Fruit fly (Drosophila melanogaster): Measurements from ENCODE around the gene CG43815.
A peak's percentile ranks its signal among the peaks of the same experiment; 100 is the strongest.

Gene CG43815

DNA sequence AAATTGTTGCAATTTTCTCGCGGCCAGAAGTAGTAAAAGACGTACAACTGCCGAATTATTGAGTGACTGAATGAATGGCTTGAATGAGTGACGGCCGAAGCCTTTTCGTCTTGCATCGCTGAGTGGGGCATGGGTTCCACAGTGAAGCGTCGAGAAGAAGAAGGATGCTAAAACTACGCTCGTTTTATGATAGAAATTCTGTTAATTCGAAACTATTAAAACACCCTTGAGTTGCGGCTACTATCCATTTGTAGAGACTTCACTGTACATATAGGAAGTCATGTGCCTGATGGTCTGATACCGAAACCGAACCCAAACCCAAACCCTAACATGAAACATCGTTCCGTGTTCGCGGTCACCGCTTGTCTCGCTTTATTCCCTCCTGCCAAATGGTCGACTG, 9.3 kb downstream of the CG43815 start:
- TF ChIP-seq CG8301 (tag; optimal IDR thresholded peaks at IDR 0.05) (no peak), rn (GFP tag; IDR thresholded peaks at IDR 0.05) (no peak), EcR (GFP tag; optimal IDR thresholded peaks at IDR 0.05) (no peak), Ets98B (GFP tag; IDR thresholded peaks at IDR 0.05) (no peak), CG10348 (GFP tag; IDR thresholded peaks at IDR 0.05) (no peak), D1 (tag; optimal IDR thresholded peaks at IDR 0.05) (no peak), Pif1B (GFP tag; optimal IDR thresholded peaks at IDR 0.05) (no peak), Snoo (tag; optimal IDR thresholded peaks at IDR 0.05) (no peak), CG13204 (GFP tag; optimal IDR thresholded peaks at IDR 0.05) (no peak), fd96Ca (GFP tag; IDR thresholded peaks at IDR 0.05) (no peak), CG12605 (GFP tag; IDR thresholded peaks at IDR 0.05) (no peak), CG14655 (GFP tag; optimal IDR thresholded peaks at IDR 0.05) (no peak), gl (tag; optimal IDR thresholded peaks at IDR 0.05) (no peak), CG34367 (tag; optimal IDR thresholded peaks at IDR 0.05) (no peak), CG17806 (tag; optimal IDR thresholded peaks at IDR 0.05) (no peak)

DNA sequence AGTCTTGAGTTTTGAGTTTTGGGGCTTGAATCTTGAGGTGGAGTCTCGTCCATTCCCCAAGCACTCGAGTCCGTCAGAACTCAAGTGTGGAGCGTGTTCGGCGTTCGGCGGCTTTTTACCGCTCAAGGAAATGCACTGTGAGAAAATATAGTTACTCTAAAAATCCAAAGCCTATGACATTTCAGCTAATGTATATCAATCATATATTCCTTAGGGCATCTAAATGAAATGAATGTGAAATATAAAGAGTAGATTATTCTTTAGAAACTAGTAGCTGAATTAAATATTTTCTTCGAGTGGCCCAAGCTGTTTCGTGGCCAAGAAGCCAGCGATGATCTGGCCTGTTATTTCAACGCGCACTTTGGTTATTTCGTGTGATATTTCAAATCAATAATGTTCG, 11.3 kb downstream of the CG43815 start:
- TF ChIP-seq CG34367 (tag; optimal IDR thresholded peaks at IDR 0.05) (no peak), CG12605 (GFP tag; IDR thresholded peaks at IDR 0.05) (no peak), CG4496 (GFP tag; IDR thresholded peaks at IDR 0.05) (no peak), CG14655 (GFP tag; optimal IDR thresholded peaks at IDR 0.05) (peak; percentile 17), CG32121 (GFP tag; IDR thresholded peaks at IDR 0.05) (no peak), fd96Ca (GFP tag; IDR thresholded peaks at IDR 0.05) (no peak), CG9948 (tag; optimal IDR thresholded peaks at IDR 0.05) (peak; percentile 4), CG8301 (tag; optimal IDR thresholded peaks at IDR 0.05) (no peak)

DNA sequence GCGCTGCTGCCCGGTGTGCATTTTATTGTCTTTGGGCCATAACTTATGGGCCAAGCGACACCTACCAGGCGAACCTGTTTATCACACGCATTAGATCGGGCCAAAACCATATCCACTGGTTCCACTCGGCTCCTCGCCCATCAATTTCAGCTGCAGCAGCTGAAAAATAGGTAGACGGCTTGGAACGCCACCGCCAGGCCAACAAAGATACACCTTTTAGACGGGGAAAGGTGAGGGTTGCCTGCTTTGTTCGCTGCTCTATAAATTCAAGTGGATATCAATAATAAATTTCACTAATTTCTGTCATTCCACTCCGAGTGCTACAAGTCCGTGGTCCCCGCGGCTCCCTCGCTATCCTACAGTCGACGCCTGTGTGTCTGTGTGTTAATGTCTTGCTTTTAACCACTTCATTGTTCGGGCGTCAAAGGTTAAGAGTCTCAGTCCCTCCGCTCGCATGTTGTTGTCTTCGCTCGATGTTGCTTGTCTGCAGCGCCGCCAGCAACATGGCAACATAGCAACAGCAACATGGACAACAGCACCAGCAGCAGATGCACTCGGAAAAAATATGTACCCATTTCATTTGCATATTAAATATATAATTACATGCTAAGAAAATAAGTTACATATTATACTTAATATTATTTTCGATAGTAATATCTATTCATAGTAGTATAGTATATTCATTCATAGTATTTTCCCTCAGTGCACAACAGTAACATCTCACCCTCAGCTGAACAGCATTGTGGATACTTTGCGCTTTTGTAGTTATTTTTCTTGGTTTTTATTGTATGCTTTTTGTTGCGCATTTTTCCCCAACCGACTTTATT, 12.1 kb downstream of the CG43815 start:
- TF ChIP-seq Pif1B (GFP tag; optimal IDR thresholded peaks at IDR 0.05) (peak; percentile 59), CG13204 (GFP tag; optimal IDR thresholded peaks at IDR 0.05) (peak; percentile 62), Ets98B (GFP tag; IDR thresholded peaks at IDR 0.05) (peak; percentile 49), CG9948 (tag; optimal IDR thresholded peaks at IDR 0.05) (peak; percentile 76), rn (GFP tag; IDR thresholded peaks at IDR 0.05) (peak; percentile 35; the same call in 1 of the 2 replicates), CG10348 (GFP tag; IDR thresholded peaks at IDR 0.05) (no peak), Pif1A (GFP tag; optimal IDR thresholded peaks at IDR 0.05) (peak; percentile 58), fd96Ca (GFP tag; IDR thresholded peaks at IDR 0.05) (no peak), Snoo (tag; optimal IDR thresholded peaks at IDR 0.05) (peak; percentile 55), CG34367 (tag; optimal IDR thresholded peaks at IDR 0.05) (peak; percentile 66), CG32121 (GFP tag; IDR thresholded peaks at IDR 0.05) (no peak; the same call in 1 of the 2 replicates), CG15710 (tag; optimal IDR thresholded peaks at IDR 0.05) (peak; percentile 84), EcR (GFP tag; optimal IDR thresholded peaks at IDR 0.05) (peak; percentile 18), CG12605 (GFP tag; IDR thresholded peaks at IDR 0.05) (peak; percentile 63), CG4496 (GFP tag; IDR thresholded peaks at IDR 0.05) (peak; percentile 34; the same call in 1 of the 3 replicates), D1 (tag; optimal IDR thresholded peaks at IDR 0.05) (peak; percentile 50), CG8301 (tag; optimal IDR thresholded peaks at IDR 0.05) (peak; percentile 55), CG8159 (tag; optimal IDR thresholded peaks at IDR 0.05) (peak; percentile 86), CG14655 (GFP tag; optimal IDR thresholded peaks at IDR 0.05) (peak; percentile 73), CG17806 (tag; optimal IDR thresholded peaks at IDR 0.05) (peak; percentile 79), gl (tag; optimal IDR thresholded peaks at IDR 0.05) (peak; percentile 43)

DNA sequence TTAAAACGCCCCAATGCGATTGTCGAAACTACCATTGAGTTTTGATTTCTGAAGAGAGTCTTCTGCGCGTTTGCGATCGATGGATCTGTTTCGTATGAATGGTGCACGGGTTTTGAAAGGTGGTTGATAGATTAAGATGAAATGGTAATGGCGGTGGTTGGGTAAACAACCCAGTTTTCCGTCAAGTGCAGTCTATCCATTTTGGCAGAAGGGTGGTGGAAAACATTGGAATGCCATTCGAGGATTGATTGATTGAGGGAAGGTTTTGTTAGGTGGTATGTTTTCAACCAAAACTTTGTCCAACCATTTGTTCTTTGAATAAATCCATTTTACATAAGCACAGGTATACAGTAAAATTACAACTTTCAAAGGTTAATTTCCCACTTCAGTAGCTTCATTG, 12.8 kb downstream of the CG43815 start:
- TF ChIP-seq CG13204 (GFP tag; optimal IDR thresholded peaks at IDR 0.05) (no peak), gl (tag; optimal IDR thresholded peaks at IDR 0.05) (no peak), CG15710 (tag; optimal IDR thresholded peaks at IDR 0.05) (no peak), rn (GFP tag; IDR thresholded peaks at IDR 0.05) (no peak), CG14655 (GFP tag; optimal IDR thresholded peaks at IDR 0.05) (no peak)

DNA sequence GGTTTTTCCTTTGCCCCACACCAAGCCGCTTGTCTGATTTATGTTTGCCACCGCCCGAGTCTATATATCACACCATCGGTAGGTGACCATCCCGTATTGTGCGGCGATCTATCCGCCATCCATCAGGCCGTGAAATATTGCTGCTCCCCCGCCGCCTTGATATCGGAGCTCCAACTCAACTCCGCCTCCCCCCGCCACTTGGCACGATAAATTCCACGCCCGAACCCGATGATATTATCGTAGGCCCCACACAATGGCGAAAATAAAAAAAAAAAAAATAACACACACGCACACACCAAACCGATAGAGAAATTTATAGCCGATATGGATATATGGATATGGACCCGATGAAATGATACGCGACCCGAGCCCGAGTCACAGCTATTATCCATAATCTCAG, 14.8 kb downstream of the CG43815 start:
- no peak for TF ChIP-seq Pif1A (GFP tag; optimal IDR thresholded peaks at IDR 0.05)
- no peak for TF ChIP-seq Snoo (tag; optimal IDR thresholded peaks at IDR 0.05)
- no peak for TF ChIP-seq CG8159 (tag; optimal IDR thresholded peaks at IDR 0.05)
- TF ChIP-seq CG32121 (GFP tag; IDR thresholded peaks at IDR 0.05): no peak
- no peak for TF ChIP-seq CG9948 (tag; optimal IDR thresholded peaks at IDR 0.05)
- TF ChIP-seq CG14655 (GFP tag; optimal IDR thresholded peaks at IDR 0.05): no peak
- no peak for TF ChIP-seq Ets98B (GFP tag; IDR thresholded peaks at IDR 0.05)
- TF ChIP-seq CG8301 (tag; optimal IDR thresholded peaks at IDR 0.05): no peak
- no peak for TF ChIP-seq CG34367 (tag; optimal IDR thresholded peaks at IDR 0.05)
- no peak for TF ChIP-seq fd96Ca (GFP tag; IDR thresholded peaks at IDR 0.05)
- TF ChIP-seq CG15710 (tag; optimal IDR thresholded peaks at IDR 0.05): no peak
- no peak for TF ChIP-seq CG13204 (GFP tag; optimal IDR thresholded peaks at IDR 0.05)
- no peak for TF ChIP-seq gl (tag; optimal IDR thresholded peaks at IDR 0.05)
- no peak for TF ChIP-seq rn (GFP tag; IDR thresholded peaks at IDR 0.05)

DNA sequence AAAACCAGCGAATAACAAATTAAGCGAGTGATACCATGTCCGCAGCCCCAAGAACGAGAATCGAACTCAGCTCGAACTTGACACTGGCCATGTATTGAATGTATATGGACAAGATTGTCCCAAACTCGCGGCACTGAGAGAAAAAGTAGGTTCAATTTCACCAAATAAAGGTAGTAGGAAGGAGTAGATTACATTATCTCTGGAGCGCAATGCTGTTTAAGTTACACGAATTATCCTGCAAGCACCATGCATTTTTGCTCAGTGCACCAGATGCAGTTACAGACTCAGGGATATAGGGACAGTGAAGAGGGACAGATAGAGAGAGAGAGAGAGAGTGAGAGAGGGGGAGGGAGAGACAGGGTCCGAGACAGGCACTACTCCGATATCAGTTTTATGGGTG, 18.0 kb downstream of the CG43815 start:
- TF ChIP-seq Snoo (tag; optimal IDR thresholded peaks at IDR 0.05) (peak; percentile 67), CG9948 (tag; optimal IDR thresholded peaks at IDR 0.05) (peak; percentile 82), Pif1A (GFP tag; optimal IDR thresholded peaks at IDR 0.05) (peak; percentile 79), CG8159 (tag; optimal IDR thresholded peaks at IDR 0.05) (peak; percentile 90), CG13204 (GFP tag; optimal IDR thresholded peaks at IDR 0.05) (peak; percentile 49), CG17806 (tag; optimal IDR thresholded peaks at IDR 0.05) (peak; percentile 88), Ets98B (GFP tag; IDR thresholded peaks at IDR 0.05) (peak; percentile 44; the same call in 1 of the 2 replicates), CG32121 (GFP tag; IDR thresholded peaks at IDR 0.05) (no peak), CG15710 (tag; optimal IDR thresholded peaks at IDR 0.05) (peak; percentile 90), gl (tag; optimal IDR thresholded peaks at IDR 0.05) (peak; percentile 83), D1 (tag; optimal IDR thresholded peaks at IDR 0.05) (peak; percentile 30), fd96Ca (GFP tag; IDR thresholded peaks at IDR 0.05) (peak; percentile 81), rn (GFP tag; IDR thresholded peaks at IDR 0.05) (peak; percentile 52), Pif1B (GFP tag; optimal IDR thresholded peaks at IDR 0.05) (peak; percentile 78), CG14655 (GFP tag; optimal IDR thresholded peaks at IDR 0.05) (peak; percentile 76), CG10348 (GFP tag; IDR thresholded peaks at IDR 0.05) (no peak), EcR (GFP tag; optimal IDR thresholded peaks at IDR 0.05) (peak; percentile 24), CG12605 (GFP tag; IDR thresholded peaks at IDR 0.05) (peak; percentile 61), CG4496 (GFP tag; IDR thresholded peaks at IDR 0.05) (peak; percentile 79; the same call in 2 of the 3 replicates), CG34367 (tag; optimal IDR thresholded peaks at IDR 0.05) (peak; percentile 86), CG8301 (tag; optimal IDR thresholded peaks at IDR 0.05) (peak; percentile 67)
